Worm (Caenorhabditis elegans): ENCODE results near the gene K10G4.3.

The K10G4.3 gene

ce11 chrV:17226119-17226518 is 38.6 kb downstream of the K10G4.3 start, which contains the start of gene srh-112:
Gene srh-112, minus strand, starts transcription at chrV:17226219.
- TF ChIP-seq tbx-7 (tag; optimal IDR thresholded peaks at IDR 0.05) (no peak), eyg-1 (tag; optimal IDR thresholded peaks at IDR 0.05) (no peak), sox-4 (tag; optimal IDR thresholded peaks at IDR 0.05) (no peak)

- TF ChIP-seq elt-4 (tag; optimal IDR thresholded peaks at IDR 0.05) (no peak), T23F11.4 (GFP tag; optimal IDR thresholded peaks at IDR 0.05) (no peak), ceh-19 (GFP tag; optimal IDR thresholded peaks at IDR 0.05) (no peak), fkh-10 (GFP tag; optimal IDR thresholded peaks at IDR 0.05) (no peak), gmeb-2 (tag; optimal IDR thresholded peaks at IDR 0.05) (no peak), hlh-15 (tag; optimal IDR thresholded peaks at IDR 0.05) (no peak), ceh-24 (tag; optimal IDR thresholded peaks at IDR 0.05) (no peak), ceh-18 (tag; optimal IDR thresholded peaks at IDR 0.05) (no peak), pros-1 (tag; optimal IDR thresholded peaks at IDR 0.05) (no peak), hlh-8 (tag; optimal IDR thresholded peaks at IDR 0.05) (no peak), C08G9.2 (tag; optimal IDR thresholded peaks at IDR 0.05) (no peak), unc-55 (GFP tag; optimal IDR thresholded peaks at IDR 0.05) (no peak)
These were observed 39.4 kb downstream of the K10G4.3 start, which contains the start of gene scl-25 for ce11 chrV:17225389-17225788. Gene scl-25, plus strand, starts transcription at chrV:17225689.

- TF ChIP-seq ref-2 (tag; optimal IDR thresholded peaks at IDR 0.05) = no peak
- TF ChIP-seq sox-4 (tag; optimal IDR thresholded peaks at IDR 0.05) = no peak
- no peak for TF ChIP-seq odd-2 (tag; optimal IDR thresholded peaks at IDR 0.05)
- no peak for TF ChIP-seq ceh-48 (tag; optimal IDR thresholded peaks at IDR 0.05)
- no peak for TF ChIP-seq C08G9.2 (tag; optimal IDR thresholded peaks at IDR 0.05)
- no peak for TF ChIP-seq ceh-30 (tag; optimal IDR thresholded peaks at IDR 0.05)
- TF ChIP-seq tbx-7 (tag; optimal IDR thresholded peaks at IDR 0.05) = no peak
- no peak for TF ChIP-seq madf-2 (tag; optimal IDR thresholded peaks at IDR 0.05)
- TF ChIP-seq hlh-13 (GFP tag; optimal IDR thresholded peaks at IDR 0.05) = no peak
- no peak for TF ChIP-seq pqm-1 (tag; optimal IDR thresholded peaks at IDR 0.05)
- no peak for TF ChIP-seq Y22D7AL.16 (tag; optimal IDR thresholded peaks at IDR 0.05)
- no peak for TF ChIP-seq hlh-6 (tag; optimal IDR thresholded peaks at IDR 0.05)
These were observed 41.5 kb downstream of the K10G4.3 start, which contains the start of gene srh-252 for ce11 chrV:17223305-17223704. Gene srh-252, minus strand, starts transcription at chrV:17223405.

- no peak for TF ChIP-seq unc-86 (tag; optimal IDR thresholded peaks at IDR 0.05)
- no peak for TF ChIP-seq ceh-34 (tag; optimal IDR thresholded peaks at IDR 0.05)
- TF ChIP-seq hlh-30 (tag; optimal IDR thresholded peaks at IDR 0.05; ENCODE audit: insufficient read depth) = no peak
- no peak for TF ChIP-seq ceh-48 (tag; optimal IDR thresholded peaks at IDR 0.05)
- no peak for TF ChIP-seq ama-1 (optimal IDR thresholded peaks at IDR 0.05)
- no peak for TF ChIP-seq unc-42 (tag; optimal IDR thresholded peaks at IDR 0.05)
- TF ChIP-seq ceh-22 (tag; optimal IDR thresholded peaks at IDR 0.05) = no peak
- no peak for TF ChIP-seq pqm-1 (tag; optimal IDR thresholded peaks at IDR 0.05)
These were observed 44.4 kb downstream of the K10G4.3 start, which contains the start of gene srh-109 for ce11 chrV:17220345-17220744. Gene srh-109, minus strand, starts transcription at chrV:17220445.

- TF ChIP-seq fkh-10 (GFP tag; optimal IDR thresholded peaks at IDR 0.05) = no peak
- TF ChIP-seq ceh-19 (GFP tag; optimal IDR thresholded peaks at IDR 0.05) = no peak
- no peak for TF ChIP-seq gmeb-2 (tag; optimal IDR thresholded peaks at IDR 0.05)
- TF ChIP-seq madf-2 (tag; optimal IDR thresholded peaks at IDR 0.05) = no peak
- no peak for TF ChIP-seq hlh-13 (GFP tag; optimal IDR thresholded peaks at IDR 0.05)
- TF ChIP-seq nhr-11 (tag; optimal IDR thresholded peaks at IDR 0.05) = no peak
- TF ChIP-seq tbx-7 (tag; optimal IDR thresholded peaks at IDR 0.05) = no peak
- TF ChIP-seq ceh-22 (tag; optimal IDR thresholded peaks at IDR 0.05) = no peak
- no peak for TF ChIP-seq mec-3 (tag; optimal IDR thresholded peaks at IDR 0.05; ENCODE audit: borderline replicate concordance)
- TF ChIP-seq F13H6.1 (tag; optimal IDR thresholded peaks at IDR 0.05) = no peak
- no peak for TF ChIP-seq ceh-9 (tag; optimal IDR thresholded peaks at IDR 0.05)
- no peak for TF ChIP-seq odd-2 (tag; optimal IDR thresholded peaks at IDR 0.05)
- no peak for TF ChIP-seq hlh-6 (tag; optimal IDR thresholded peaks at IDR 0.05)
- no peak for TF ChIP-seq pha-4 (tag; optimal IDR thresholded peaks at IDR 0.05)
- no peak for TF ChIP-seq lim-6 (tag; optimal IDR thresholded peaks at IDR 0.05)
- no peak for TF ChIP-seq ama-1 (optimal IDR thresholded peaks at IDR 0.05)
- TF ChIP-seq pha-2 (tag; optimal IDR thresholded peaks at IDR 0.05) = no peak
These were observed 47.1 kb downstream of the K10G4.3 start, which contains the start of gene srbc-62 for ce11 chrV:17217690-17218089. Gene srbc-62, plus strand, starts transcription at chrV:17217990.
